Worm (Caenorhabditis elegans): ENCODE results near the gene srj-11.

Gene srj-11

ce11 chrV:3259168-3259622 is 18.0 kb downstream of the srj-11 start, which contains the start of gene T28A11.16:
TSS of gene T28A11.16 (minus strand) at chrV:3259218.
- no peak for TF ChIP-seq attf-3 (GFP tag; conservative IDR thresholded peaks at IDR 0.05)
- no peak for TF ChIP-seq zim-3 (tag; optimal IDR thresholded peaks at IDR 0.05)
- TF ChIP-seq nhr-27 (tag; optimal IDR thresholded peaks at IDR 0.05): no peak
- TF ChIP-seq die-1 (tag; optimal IDR thresholded peaks at IDR 0.05): no peak
- TF ChIP-seq attf-5 (GFP tag; optimal IDR thresholded peaks at IDR 0.05): no peak
- no peak for TF ChIP-seq Y79H2A.3 (GFP tag; conservative IDR thresholded peaks at IDR 0.05)
- no peak for TF ChIP-seq xnd-1 (tag; optimal IDR thresholded peaks at IDR 0.05)
- TF ChIP-seq F39B2.1 (GFP tag; IDR thresholded peaks at IDR 0.05): no peak
- TF ChIP-seq hlh-26 (GFP tag; conservative IDR thresholded peaks at IDR 0.05): no peak
- no peak for TF ChIP-seq B0035.1 (tag; optimal IDR thresholded peaks at IDR 0.05)
- TF ChIP-seq lin-54 (GFP tag; optimal IDR thresholded peaks at IDR 0.05): no peak
- TF ChIP-seq somi-1 (GFP tag; optimal IDR thresholded peaks at IDR 0.05): no peak
- TF ChIP-seq egrh-3 (GFP tag; IDR thresholded peaks at IDR 0.05): no peak
- no peak for TF ChIP-seq F55B11.4 (tag; optimal IDR thresholded peaks at IDR 0.05; ENCODE audit: borderline replicate concordance, insufficient read depth)
- TF ChIP-seq nfya-2 (GFP tag; IDR thresholded peaks at IDR 0.05): no peak
- no peak for TF ChIP-seq let-526 (GFP tag; IDR thresholded peaks at IDR 0.05)

DNA sequence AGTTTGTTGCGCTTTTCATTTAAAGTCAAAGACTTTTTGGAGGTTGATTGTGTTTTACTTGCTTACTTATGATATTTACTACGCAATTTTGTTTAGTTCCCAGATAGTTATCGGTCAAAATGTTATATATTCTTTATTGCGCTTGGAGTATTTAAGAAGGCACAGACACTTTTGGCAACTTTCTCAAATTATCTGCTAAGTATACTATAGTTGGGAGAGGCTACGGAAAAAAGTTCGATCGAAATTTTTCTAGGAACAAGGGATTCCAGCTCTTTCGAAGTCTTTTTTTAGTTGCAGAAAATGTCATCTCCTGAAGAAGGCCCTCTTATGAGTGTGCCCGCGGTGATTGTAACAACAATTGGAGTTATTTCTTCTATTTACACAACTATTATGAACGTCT is 18.9 kb downstream of the srj-11 start, which contains the start of gene srbc-5:
Gene srbc-5 (plus strand): TSS at position 301 of the 400 bp plus-strand sequence.
- TF ChIP-seq snpc-1.1 (tag; optimal IDR thresholded peaks at IDR 0.05; ENCODE audit: insufficient read depth) (no peak), nhr-27 (tag; optimal IDR thresholded peaks at IDR 0.05) (no peak), F23B12.7 (tag; optimal IDR thresholded peaks at IDR 0.05; ENCODE audit: insufficient read depth) (no peak), madf-10 (tag; optimal IDR thresholded peaks at IDR 0.05) (no peak)

- TF ChIP-seq nfyb-1 (GFP tag; IDR thresholded peaks at IDR 0.05) (no peak), chd-7 (tag; optimal IDR thresholded peaks at IDR 0.05) (no peak), somi-1 (GFP tag; optimal IDR thresholded peaks at IDR 0.05) (no peak), F39B2.1 (GFP tag; IDR thresholded peaks at IDR 0.05) (no peak), lag-1 (GFP tag; IDR thresholded peaks at IDR 0.05) (no peak)
Measured at ce11 chrV:3266189-3266588, 25.0 kb downstream of the srj-11 start, which contains the start of gene T28A11.17. TSS of gene T28A11.17 (minus strand) at chrV:3266289.

DNA sequence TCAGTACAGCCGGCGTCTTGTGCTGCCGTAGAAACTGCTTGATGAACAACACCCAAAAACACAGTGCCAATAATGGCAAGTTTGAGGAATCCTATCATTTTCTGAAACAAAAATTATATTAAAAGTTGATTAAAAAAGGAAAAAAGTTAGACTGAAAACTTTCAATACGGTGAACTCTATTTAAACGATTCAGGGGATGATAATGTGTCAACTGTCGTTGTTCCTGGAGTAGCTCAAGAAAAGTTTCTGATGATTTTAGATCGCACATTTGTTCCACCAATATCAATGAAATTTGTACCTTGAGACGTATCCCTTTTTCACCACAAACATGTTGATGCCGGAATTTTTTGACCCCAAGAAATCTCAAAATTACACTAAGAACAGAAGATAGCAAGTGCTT is 26.7 kb downstream of the srj-11 start, which contains the start of gene T28A11.18:
Gene T28A11.18 (minus strand): TSS at position 101 of the 400 bp plus-strand sequence.
- TF ChIP-seq nhr-179 (tag; optimal IDR thresholded peaks at IDR 0.05) (no peak), ztf-25 (GFP tag; IDR thresholded peaks at IDR 0.05) (no peak), ccch-3 (GFP tag; optimal IDR thresholded peaks at IDR 0.05) (no peak), dpff-1 (tag; optimal IDR thresholded peaks at IDR 0.05) (no peak), pbrm-1 (GFP tag; IDR thresholded peaks at IDR 0.05) (no peak), madf-6 (GFP tag; IDR thresholded peaks at IDR 0.05) (no peak), tbx-9 (tag; optimal IDR thresholded peaks at IDR 0.05; ENCODE audit: borderline replicate concordance) (no peak), attf-5 (GFP tag; optimal IDR thresholded peaks at IDR 0.05) (no peak), B0336.3 (GFP tag; IDR thresholded peaks at IDR 0.05) (no peak), Y79H2A.3 (GFP tag; conservative IDR thresholded peaks at IDR 0.05) (no peak), lir-1 (GFP tag; conservative IDR thresholded peaks at IDR 0.05) (no peak), sptf-2 (GFP tag; optimal IDR thresholded peaks at IDR 0.05) (no peak), nhr-27 (tag; optimal IDR thresholded peaks at IDR 0.05) (no peak), Y53F4B.3 (GFP tag; IDR thresholded peaks at IDR 0.05) (no peak), F52B5.7 (tag; optimal IDR thresholded peaks at IDR 0.05) (no peak), mes-4 (tag; optimal IDR thresholded peaks at IDR 0.05) (no peak), zfh-2 (GFP tag; conservative IDR thresholded peaks at IDR 0.05) (no peak), let-607 (tag; optimal IDR thresholded peaks at IDR 0.05) (no peak), gei-17 (GFP tag; optimal IDR thresholded peaks at IDR 0.05) (no peak)

All from whole organism, young adult.